Fruit fly (Drosophila melanogaster): ENCODE measurements around the gene S-Lap2.

The S-Lap2 gene

DNA sequence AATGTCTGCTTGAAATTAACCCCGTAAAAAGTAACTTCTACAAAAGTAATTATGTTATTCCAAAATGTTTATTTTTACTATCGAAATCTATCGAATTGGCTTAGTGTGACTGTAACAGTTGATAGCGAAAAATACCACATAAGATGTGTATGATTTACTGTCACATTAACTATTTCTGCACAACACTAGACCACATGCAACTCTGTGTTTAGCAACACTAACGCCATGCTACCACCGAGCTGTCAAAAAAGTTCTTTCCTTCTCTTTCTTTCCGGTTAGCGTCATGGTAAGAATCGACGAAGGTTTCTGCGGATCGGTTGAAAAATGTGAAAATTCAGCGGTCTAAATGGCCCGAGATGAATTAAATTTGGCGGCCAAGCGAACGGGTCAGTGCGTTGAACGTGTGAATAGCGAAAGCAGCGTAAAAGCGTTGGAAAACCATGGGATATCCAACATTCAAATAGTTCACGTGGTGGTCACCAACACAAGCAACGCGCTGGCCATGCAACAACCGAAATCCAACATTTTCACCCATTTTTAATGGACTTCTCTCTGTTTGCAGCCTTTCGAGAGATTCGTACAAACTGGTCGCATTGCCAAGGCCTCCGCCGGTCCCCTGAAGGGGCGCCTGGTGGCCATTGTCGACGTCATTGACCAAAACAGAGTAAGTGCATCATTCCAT, 18.8 kb upstream of the S-Lap2 start, which contains the start of the genes Nelf-E and RpL14 (continued):
- peak; percentile 80 for TF ChIP-seq tap (tag; optimal IDR thresholded peaks at IDR 0.05)
- TF ChIP-seq Ravus (GFP tag; IDR thresholded peaks at IDR 0.05): peak; percentile 54
- TF ChIP-seq chif (GFP tag; optimal IDR thresholded peaks at IDR 0.05): peak; percentile 88 to 96
- TF ChIP-seq Hr3 (GFP tag; optimal IDR thresholded peaks at IDR 0.05): peak; percentile 85
- peak; percentile 77 for TF ChIP-seq CG10462 (GFP tag; optimal IDR thresholded peaks at IDR 0.05)
- peak; percentile 86 for TF ChIP-seq CG6689 (GFP tag; IDR thresholded peaks at IDR 0.05)
- peak; percentile 91 for TF ChIP-seq CG10654 (GFP tag; optimal IDR thresholded peaks at IDR 0.05)
- no peak for TF ChIP-seq dan (GFP tag; IDR thresholded peaks at IDR 0.05)
- no peak for TF ChIP-seq Elba2 (GFP tag; optimal IDR thresholded peaks at IDR 0.05)
- TF ChIP-seq CG7839 (tag; optimal IDR thresholded peaks at IDR 0.05): peak; percentile 91
- TF ChIP-seq CG17186 (GFP tag; optimal IDR thresholded peaks at IDR 0.05): peak; percentile 95
- TF ChIP-seq Xbp1 (GFP tag; optimal IDR thresholded peaks at IDR 0.05): peak; percentile 93
- TF ChIP-seq Dll (GFP tag; IDR thresholded peaks at IDR 0.05; ENCODE audit: partially characterized antibody): peak; percentile 42; the same call in 1 of the 4 replicates
- peak; percentile 93 for TF ChIP-seq CG1024 (GFP tag; IDR thresholded peaks at IDR 0.05)
- peak; percentile 94 for TF ChIP-seq CG6175 (GFP tag; IDR thresholded peaks at IDR 0.05)
- TF ChIP-seq ranshi (GFP tag; IDR thresholded peaks at IDR 0.05): peak; percentile 93
- peak; percentile 92 for TF ChIP-seq so (GFP tag; IDR thresholded peaks at IDR 0.05)
- TF ChIP-seq HLHmδ (GFP tag; optimal IDR thresholded peaks at IDR 0.05): peak; percentile 98
- TF ChIP-seq Fer3 (tag; optimal IDR thresholded peaks at IDR 0.05): peak; percentile 95
- peak; percentile 38 for TF ChIP-seq pros (GFP tag; optimal IDR thresholded peaks at IDR 0.05)
- TF ChIP-seq CG16813 (GFP tag; IDR thresholded peaks at IDR 0.05; ENCODE audit: partially characterized antibody): no peak; the same call in 1 of the 3 replicates
- no peak for TF ChIP-seq hb (GFP tag; IDR thresholded peaks at IDR 0.05; ENCODE audit: partially characterized antibody)
- peak; percentile 87 for TF ChIP-seq CG4820 (GFP tag; optimal IDR thresholded peaks at IDR 0.05)
- TF ChIP-seq CG11093 (GFP tag; IDR thresholded peaks at IDR 0.05): peak; percentile 33; the same call in 1 of the 3 replicates
- TF ChIP-seq knrl (GFP tag; IDR thresholded peaks at IDR 0.05; ENCODE audit: partially characterized antibody): peak; percentile 59; the same call in 2 of the 3 replicates
- TF ChIP-seq CG12104 (GFP tag; optimal IDR thresholded peaks at IDR 0.05): peak; percentile 92
- peak; percentile 93 for TF ChIP-seq CG15601 (tag; optimal IDR thresholded peaks at IDR 0.05)
- peak; percentile 84 for TF ChIP-seq rib (GFP tag; IDR thresholded peaks at IDR 0.05)
- peak; percentile 88 for TF ChIP-seq CG2678 (tag; optimal IDR thresholded peaks at IDR 0.05)
- peak; percentile 96 for TF ChIP-seq Camta (GFP tag; optimal IDR thresholded peaks at IDR 0.05)
- TF ChIP-seq ATbp (GFP tag; optimal IDR thresholded peaks at IDR 0.05): peak; percentile 94
- TF ChIP-seq CG34224 (GFP tag; IDR thresholded peaks at IDR 0.05; ENCODE audit: partially characterized antibody): 0 out of 3 replicates have a peak, but pooled peaks have one; percentile 49
- peak; percentile 96 for TF ChIP-seq Bteb2 (GFP tag; optimal IDR thresholded peaks at IDR 0.05)
- TF ChIP-seq PHDP (tag; optimal IDR thresholded peaks at IDR 0.05): peak; percentile 95
- TF ChIP-seq CG4404 (GFP tag; IDR thresholded peaks at IDR 0.05): peak; percentile 73
- TF ChIP-seq mam (GFP tag; optimal IDR thresholded peaks at IDR 0.05): peak; percentile 92
- TF ChIP-seq grn (GFP tag; optimal IDR thresholded peaks at IDR 0.05): no peak
- peak; percentile 66; the same call in 1 of the 2 replicates for TF ChIP-seq CG13287 (GFP tag; IDR thresholded peaks at IDR 0.05; ENCODE audit: partially characterized antibody)
- TF ChIP-seq Dad (GFP tag; optimal IDR thresholded peaks at IDR 0.05): peak; percentile 98
- peak; percentile 88 for TF ChIP-seq H2.0 (GFP tag; IDR thresholded peaks at IDR 0.05)
- TF ChIP-seq Ptx1 (GFP tag; IDR thresholded peaks at IDR 0.05): peak; percentile 89
- no peak for TF ChIP-seq nau (GFP tag; optimal IDR thresholded peaks at IDR 0.05)
- TF ChIP-seq CG11560 (tag; IDR thresholded peaks at IDR 0.05): peak; percentile 51; the same call in 2 of the 3 replicates
- peak; percentile 82 for TF ChIP-seq CG5180 (GFP tag; optimal IDR thresholded peaks at IDR 0.05)
- peak; percentile 90 for TF ChIP-seq CG12299 (tag; optimal IDR thresholded peaks at IDR 0.05)
- TF ChIP-seq CG18619 (GFP tag; optimal IDR thresholded peaks at IDR 0.05): peak; percentile 96
- peak; percentile 94 for TF ChIP-seq CG10431 (GFP tag; optimal IDR thresholded peaks at IDR 0.05)
- peak; percentile 86 for TF ChIP-seq D19B (GFP tag; optimal IDR thresholded peaks at IDR 0.05)
- peak; percentile 75 for TF ChIP-seq Drgx (GFP tag; IDR thresholded peaks at IDR 0.05)
